Worm (Caenorhabditis elegans) whole organism, late embryonic: ENCODE results near the gene prx-19.

Experiments
- ahr-1 ChIP-seq: sonication (generic microtip); optimal IDR thresholded peaks from 2 replicates; lab custom pipeline; 2016; ENCODE audit warnings: missing genetic modification characterization, missing compliant biosample characterization
- ama-1 ChIP-seq: fragments of 150-350 bp; optimal IDR thresholded peaks from 2 replicates; lab custom pipeline; 2014
- ceh-19 ChIP-seq: fragments of 200-800 bp; sonication (Bioruptor generic); optimal IDR thresholded peaks from 2 replicates; lab custom pipeline; 2018; ENCODE audit warnings: mild to moderate bottlenecking, missing genetic modification characterization, missing compliant biosample characterization
- ceh-34 ChIP-seq: sonication (generic microtip); optimal IDR thresholded peaks from 2 replicates; lab custom pipeline; 2016; ENCODE audit warnings: mild to moderate bottlenecking, missing genetic modification characterization, missing compliant biosample characterization
- elt-2 ChIP-seq: sonication (generic microtip); optimal IDR thresholded peaks from 2 replicates; lab custom pipeline; 2016; ENCODE audit warnings: missing genetic modification reagents, missing genetic modification characterization, missing compliant biosample characterization
- elt-4 ChIP-seq: sonication (generic microtip); optimal IDR thresholded peaks from 2 replicates; lab custom pipeline; 2016; ENCODE audit warnings: missing genetic modification characterization, missing compliant biosample characterization
- fax-1 ChIP-seq: sonication (generic microtip); optimal IDR thresholded peaks from 2 replicates; lab custom pipeline; 2016; ENCODE audit warnings: missing genotype, missing genetic modification characterization, missing compliant biosample characterization
- gmeb-2 ChIP-seq: sonication (generic microtip); optimal IDR thresholded peaks from 2 replicates; lab custom pipeline; 2016; ENCODE audit warnings: missing genetic modification characterization, inconsistent platforms, missing compliant biosample characterization
- hlh-13 ChIP-seq: fragments of 200-800 bp; sonication (Bioruptor generic); optimal IDR thresholded peaks from 2 replicates; lab custom pipeline; 2018; ENCODE audit warnings: mild to moderate bottlenecking, missing genetic modification characterization, missing compliant biosample characterization
- pros-1 ChIP-seq: fragments of 150-350 bp; optimal IDR thresholded peaks from 2 replicates; lab custom pipeline; 2014; ENCODE audit warnings: missing biosample characterization, missing genetic modification reagents, missing genetic modification characterization
- ttx-3 ChIP-seq: sonication (generic microtip); optimal IDR thresholded peaks from 2 replicates; lab custom pipeline; 2016; ENCODE audit warnings: missing genetic modification reagents, missing genetic modification characterization, missing compliant biosample characterization

DNA sequence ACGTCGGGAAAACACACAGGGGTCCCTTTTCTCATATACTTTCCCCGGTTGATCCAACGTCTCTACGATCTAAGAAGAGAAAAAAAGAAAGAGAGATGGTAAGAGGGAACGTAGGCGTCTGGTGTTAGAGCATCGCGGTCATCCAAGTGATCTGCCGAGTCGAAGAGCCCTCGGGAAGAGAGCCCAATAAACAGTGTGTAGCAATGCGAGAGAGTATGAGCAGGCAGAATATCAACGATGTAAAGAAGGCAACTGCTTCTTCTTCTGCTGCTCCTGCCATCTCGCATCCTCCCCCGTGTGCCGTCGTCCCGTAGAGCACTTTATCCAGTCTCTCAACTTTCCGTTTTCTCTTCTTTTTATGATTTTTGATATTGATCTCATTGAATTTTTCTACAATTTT is 6.6 kb upstream of the prx-19 start:
- TF ChIP-seq fax-1 (no peak), ahr-1 (tag; lab: Kevin White, UChicago) (no peak), ceh-19 (GFP tag; lab: Kevin White, UChicago) (no peak), elt-4 (tag; lab: Kevin White, UChicago) (no peak), ttx-3 (tag; lab: Kevin White, UChicago) (no peak), pros-1 (tag; lab: Kevin White, UChicago) (no peak), ceh-34 (tag; lab: Kevin White, UChicago) (peak; percentile 21), elt-2 (no peak), hlh-13 (GFP tag; lab: Kevin White, UChicago) (no peak), ama-1 (lab: Kevin White, UChicago) (no peak), gmeb-2 (tag; lab: Kevin White, UChicago) (no peak)
